Worm (Caenorhabditis elegans) whole organism, L3 larva: ENCODE measurements around the gene alh-11.

Source experiments
- ZK546.5 ChIP-seq: sonication (generic microtip); optimal IDR thresholded peaks from 2 replicates; lab custom pipeline; 2017; ENCODE audit warnings: missing biosample characterization, missing genetic modification characterization
- aly-2 ChIP-seq: fragments of 150-350 bp; optimal IDR thresholded peaks from 2 replicates; lab custom pipeline; 2014; ENCODE audit warnings: missing biosample characterization, missing genetic modification characterization
- ama-1 ChIP-seq: fragments of 150-350 bp; optimal IDR thresholded peaks from 2 replicates; lab custom pipeline; 2018
- ceh-16 ChIP-seq: sonication (generic microtip); optimal IDR thresholded peaks from 2 replicates; lab custom pipeline; 2017; ENCODE audit warnings: missing biosample characterization, missing genetic modification characterization
- ceh-28 ChIP-seq: fragments of 150-350 bp; optimal IDR thresholded peaks from 2 replicates; lab custom pipeline; 2014; ENCODE audit warnings: missing biosample characterization, missing genetic modification reagents, missing genetic modification characterization
- ceh-82 ChIP-seq: fragments of 150-350 bp; optimal IDR thresholded peaks from 2 replicates; lab custom pipeline; 2014; ENCODE audit warnings: missing biosample characterization, missing genetic modification characterization
- ceh-9 ChIP-seq: sonication (generic microtip); optimal IDR thresholded peaks from 2 replicates; lab custom pipeline; 2018; ENCODE audit warnings: missing biosample characterization, missing genetic modification characterization
- daf-12 ChIP-seq: fragments of 150-350 bp; optimal IDR thresholded peaks from 2 replicates; lab custom pipeline; 2014; ENCODE audit warnings: missing biosample characterization, missing genetic modification reagents, missing genetic modification characterization
- egl-27 ChIP-seq: sonication (generic microtip); optimal IDR thresholded peaks from 4 replicates; lab custom pipeline; 2017; ENCODE audit warnings: missing biosample characterization, missing genetic modification reagents, missing genetic modification characterization
- egl-5 ChIP-seq: fragments of 150-350 bp; optimal IDR thresholded peaks from 2 replicates; lab custom pipeline; 2017; ENCODE audit warnings: missing biosample characterization, missing genetic modification reagents, missing genetic modification characterization, inconsistent platforms
- elt-1 ChIP-seq: fragments of 150-350 bp; optimal IDR thresholded peaks from 2 replicates; lab custom pipeline; 2014; ENCODE audit warnings: missing biosample characterization, missing genetic modification characterization
- elt-3 ChIP-seq, 3 experiments: fragments of 150-350 bp in 1 of 3; sonication (generic microtip) in 2 of 3; optimal IDR thresholded peaks; 2 replicates in 2 of 3; 4 replicates in 1 of 3; lab custom pipeline; 2014 to 2017; ENCODE audit warnings: missing biosample characterization in 3 of 3, missing genetic modification characterization in 3 of 3
- eor-1 ChIP-seq, 2 experiments: fragments of 150-350 bp; optimal IDR thresholded peaks; 2 replicates each; lab custom pipeline; 2014 to 2018; ENCODE audit warnings: missing biosample characterization in 2 of 2, missing genetic modification characterization in 2 of 2
- fkh-10 ChIP-seq: sonication (generic microtip); optimal IDR thresholded peaks from 2 replicates; lab custom pipeline; 2017; ENCODE audit warnings: missing biosample characterization, missing genetic modification reagents, missing genetic modification characterization
- fos-1 ChIP-seq: fragments of 150-350 bp; optimal IDR thresholded peaks from 2 replicates; lab custom pipeline; 2014; ENCODE audit warnings: missing biosample characterization, missing genetic modification characterization
- hmg-11 ChIP-seq: sonication (generic microtip); optimal IDR thresholded peaks from 2 replicates; lab custom pipeline; 2016; ENCODE audit warnings: missing genetic modification characterization, missing compliant biosample characterization
- jun-1 ChIP-seq: fragments of 150-350 bp; optimal IDR thresholded peaks from 2 replicates; lab custom pipeline; 2014; ENCODE audit warnings: missing biosample characterization, missing genetic modification reagents, missing genetic modification characterization
- lin-39 ChIP-seq: fragments of 150-350 bp; optimal IDR thresholded peaks from 2 replicates; lab custom pipeline; 2018; ENCODE audit warnings: missing biosample characterization, missing genetic modification reagents, missing genetic modification characterization
- lsy-12 ChIP-seq: sonication (generic microtip); optimal IDR thresholded peaks from 2 replicates; lab custom pipeline; 2016; ENCODE audit warnings: mild to moderate bottlenecking, missing genetic modification characterization, missing compliant biosample characterization
- mdl-1 ChIP-seq: fragments of 150-350 bp; optimal IDR thresholded peaks from 2 replicates; lab custom pipeline; 2014; ENCODE audit warnings: missing biosample characterization, missing genetic modification characterization
- nfya-1 ChIP-seq: sonication (generic microtip); optimal IDR thresholded peaks from 2 replicates; lab custom pipeline; 2017; ENCODE audit warnings: missing genetic modification characterization, mild to moderate bottlenecking, missing compliant biosample characterization, antibody characterized with exemption, moderate library complexity; ENCODE audit not compliant: insufficient read depth
- nhr-11 ChIP-seq: fragments of 150-350 bp; optimal IDR thresholded peaks from 2 replicates; lab custom pipeline; 2014; ENCODE audit warnings: missing biosample characterization, missing genetic modification characterization
- nhr-12 ChIP-seq: fragments of 150-350 bp; optimal IDR thresholded peaks from 2 replicates; lab custom pipeline; 2014; ENCODE audit warnings: missing biosample characterization, missing genetic modification characterization
- nhr-23 ChIP-seq: fragments of 150-350 bp; optimal IDR thresholded peaks from 2 replicates; lab custom pipeline; 2014; ENCODE audit warnings: missing biosample characterization, missing genetic modification reagents, missing genetic modification characterization
- nhr-25 ChIP-seq: sonication (generic microtip); optimal IDR thresholded peaks from 2 replicates; lab custom pipeline; 2017; ENCODE audit warnings: missing biosample characterization, missing genetic modification characterization
- nhr-43 ChIP-seq: sonication (generic microtip); optimal IDR thresholded peaks from 2 replicates; lab custom pipeline; 2016; ENCODE audit warnings: mild to moderate bottlenecking, missing genetic modification characterization, missing compliant biosample characterization; ENCODE audit not compliant: poor library complexity, severe bottlenecking
- nhr-67 ChIP-seq: fragments of 150-350 bp; optimal IDR thresholded peaks from 2 replicates; lab custom pipeline; 2014; ENCODE audit warnings: missing biosample characterization, missing genetic modification characterization
- nhr-76 ChIP-seq: fragments of 150-350 bp; sonication (generic microtip); optimal IDR thresholded peaks from 5 replicates; lab custom pipeline; 2014; ENCODE audit warnings: missing biosample characterization, missing genetic modification characterization
- nhr-77 ChIP-seq: fragments of 150-350 bp; optimal IDR thresholded peaks from 2 replicates; lab custom pipeline; 2014; ENCODE audit warnings: missing biosample characterization, missing genetic modification characterization
- pha-4 ChIP-seq: fragments of 150-350 bp; optimal IDR thresholded peaks from 2 replicates; lab custom pipeline; 2014; ENCODE audit warnings: missing biosample characterization, missing genetic modification reagents, missing genetic modification characterization
- pqm-1 ChIP-seq: fragments of 150-350 bp; optimal IDR thresholded peaks from 2 replicates; lab custom pipeline; 2017; ENCODE audit warnings: missing biosample characterization, missing genetic modification characterization, inconsistent platforms
- snpc-4 ChIP-seq: fragments of 150-350 bp; optimal IDR thresholded peaks from 2 replicates; lab custom pipeline; 2014; ENCODE audit warnings: missing biosample characterization, missing genetic modification characterization
- unc-39 ChIP-seq: sonication (generic microtip); optimal IDR thresholded peaks from 4 replicates; lab custom pipeline; 2017; ENCODE audit warnings: missing biosample characterization, missing genetic modification characterization
- unc-62 ChIP-seq: fragments of 150-350 bp; sonication (generic microtip); optimal IDR thresholded peaks from 4 replicates; lab custom pipeline; 2014; ENCODE audit warnings: missing biosample characterization, missing genetic modification reagents, missing genetic modification characterization
- zag-1 ChIP-seq: fragments of 150-350 bp; optimal IDR thresholded peaks from 2 replicates; lab custom pipeline; 2014; ENCODE audit warnings: missing biosample characterization, missing genetic modification characterization
- ztf-11 ChIP-seq: fragments of 150-350 bp; optimal IDR thresholded peaks from 2 replicates; lab custom pipeline; 2014; ENCODE audit warnings: missing biosample characterization, missing genetic modification characterization
- ztf-4 ChIP-seq: fragments of 150-350 bp; optimal IDR thresholded peaks from 2 replicates; lab custom pipeline; 2014; ENCODE audit warnings: missing biosample characterization, missing genetic modification characterization

The alh-11 gene

ce11 chrIII:750028-750427 is 28.6 kb downstream of the alh-11 start:
- TF ChIP-seq ZK546.5: no peak
- TF ChIP-seq zag-1 (tag; lab: Kevin White, UChicago): no peak
- TF ChIP-seq elt-1 (tag; lab: Kevin White, UChicago): no peak
- peak; percentile 38 for TF ChIP-seq nhr-25 (tag; lab: Kevin White, UChicago)
- TF ChIP-seq, all 47 proteins: peak for 1

ce11 chrIII:748782-749181 is 29.9 kb downstream of the alh-11 start:
- TF ChIP-seq pha-4 (tag; lab: Kevin White, UChicago) (no peak), nhr-23 (tag; lab: Kevin White, UChicago) (peak; percentile 7), ceh-28 (tag; lab: Kevin White, UChicago) (no peak), ceh-16 (tag; lab: Kevin White, UChicago) (no peak), elt-3 (tag; optimal IDR thresholded peaks at IDR 0.05; lab: Kevin White, UChicago) (peak in 1 of 3 experiments; percentile 13), fkh-10 (GFP tag; lab: Kevin White, UChicago) (no peak), lin-39 (tag; lab: Kevin White, UChicago) (no peak), unc-39 (tag; lab: Kevin White, UChicago) (no peak), daf-12 (no peak), nhr-11 (tag; lab: Kevin White, UChicago) (no peak), egl-27 (tag; lab: Kevin White, UChicago) (no peak), ZK546.5 (no peak), nhr-12 (no peak), ztf-11 (no peak)

- TF ChIP-seq eor-1 (tag; optimal IDR thresholded peaks at IDR 0.05; lab: Kevin White, UChicago) (no peak), unc-39 (tag; lab: Kevin White, UChicago) (no peak), fkh-10 (GFP tag; lab: Kevin White, UChicago) (no peak), zag-1 (tag; lab: Kevin White, UChicago) (no peak), ceh-9 (tag; lab: Kevin White, UChicago) (no peak), egl-5 (no peak), daf-12 (no peak), nhr-77 (tag; lab: Kevin White, UChicago) (no peak), nhr-43 (tag; lab: Kevin White, UChicago) (no peak), fos-1 (tag; lab: Kevin White, UChicago) (no peak), nhr-12 (no peak), elt-3 (tag; optimal IDR thresholded peaks at IDR 0.05; lab: Kevin White, UChicago) (no peak)
- TF ChIP-seq, all 47 proteins: peak for 0
Measured at ce11 chrIII:744459-744858, 34.2 kb downstream of the alh-11 start.

- TF ChIP-seq pha-4 (tag; lab: Kevin White, UChicago): peak; percentile 63
- TF ChIP-seq ama-1 (lab: Kevin White, UChicago): no peak
Measured at ce11 chrIII:740382-740781, 38.3 kb downstream of the alh-11 start, which contains the start of gene idpp-1. idpp-1 (plus strand) TSS chrIII:740682.

ce11 chrIII:728694-729093 is 50.0 kb downstream of the alh-11 start:
- no peak for TF ChIP-seq ceh-28 (tag; lab: Kevin White, UChicago)
- no peak for TF ChIP-seq jun-1 (tag; lab: Kevin White, UChicago)
- no peak for TF ChIP-seq ceh-9 (tag; lab: Kevin White, UChicago)
- no peak for TF ChIP-seq snpc-4 (tag; lab: Kevin White, UChicago)
- no peak for TF ChIP-seq ztf-4 (tag; lab: Kevin White, UChicago)
- no peak for TF ChIP-seq unc-62 (GFP tag; lab: Kevin White, UChicago)
- no peak for TF ChIP-seq ceh-82 (tag; lab: Kevin White, UChicago)
- no peak for TF ChIP-seq ama-1 (lab: Kevin White, UChicago)
- no peak for TF ChIP-seq nfya-1
- TF ChIP-seq ztf-11: no peak
- no peak for TF ChIP-seq fkh-10 (GFP tag; lab: Kevin White, UChicago)
- no peak for TF ChIP-seq lsy-12 (tag; lab: Kevin White, UChicago)
- TF ChIP-seq nhr-11 (tag; lab: Kevin White, UChicago): no peak
- no peak for TF ChIP-seq ZK546.5
- no peak for TF ChIP-seq mdl-1 (tag; lab: Kevin White, UChicago)

ce11 chrIII:728074-728473 is 50.6 kb downstream of the alh-11 start:
- no peak for TF ChIP-seq mdl-1 (tag; lab: Kevin White, UChicago)
- no peak for TF ChIP-seq nhr-67 (tag; lab: Kevin White, UChicago)
- TF ChIP-seq hmg-11 (tag; lab: Kevin White, UChicago): no peak
- TF ChIP-seq ama-1 (lab: Kevin White, UChicago): no peak
- TF ChIP-seq elt-1 (tag; lab: Kevin White, UChicago): no peak
- TF ChIP-seq daf-12: no peak
- no peak for TF ChIP-seq nhr-11 (tag; lab: Kevin White, UChicago)
- no peak for TF ChIP-seq nhr-43 (tag; lab: Kevin White, UChicago)
- no peak for TF ChIP-seq pqm-1
- TF ChIP-seq snpc-4 (tag; lab: Kevin White, UChicago): no peak
- TF ChIP-seq fos-1 (tag; lab: Kevin White, UChicago): no peak
- TF ChIP-seq aly-2 (tag; lab: Kevin White, UChicago): no peak
- TF ChIP-seq nhr-76 (tag; lab: Kevin White, UChicago): no peak
